Worm (Caenorhabditis elegans) whole organism, L1 larva: ENCODE data around the gene Y66D12A.1.

Experiments used
- C34B4.2 ChIP-seq: sonication (generic microtip); optimal IDR thresholded peaks from 2 replicates; lab custom pipeline; 2017; ENCODE audit warnings: mild to moderate bottlenecking, missing genetic modification characterization, missing compliant biosample characterization
- Y116A8C.19 ChIP-seq: sonication (generic microtip); optimal IDR thresholded peaks from 2 replicates; lab custom pipeline; 2016; ENCODE audit warnings: missing compliant biosample characterization, missing genetic modification characterization, borderline replicate concordance
- aha-1 ChIP-seq: fragments of 150-350 bp; optimal IDR thresholded peaks from 2 replicates; lab custom pipeline; 2014; ENCODE audit warnings: missing biosample characterization, missing genetic modification characterization
- blmp-1 ChIP-seq: fragments of 150-350 bp; optimal IDR thresholded peaks from 2 replicates; lab custom pipeline; 2014; ENCODE audit warnings: missing biosample characterization, missing genetic modification characterization
- ceh-63 ChIP-seq: fragments of 200-800 bp; sonication (Bioruptor generic); optimal IDR thresholded peaks from 2 replicates; lab custom pipeline; 2018; ENCODE audit warnings: mild to moderate bottlenecking, missing genetic modification characterization, missing compliant biosample characterization
- ceh-82 ChIP-seq, 3 experiments: fragments of 150-350 bp in 1 of 3; sonication (generic microtip) in 2 of 3; optimal IDR thresholded peaks; 2 replicates each; lab custom pipeline; 2014 to 2017; ENCODE audit warnings: missing biosample characterization in 3 of 3, missing genetic modification characterization in 3 of 3
- dpl-1 ChIP-seq, 3 experiments: fragments of 150-350 bp in 2 of 3; sonication (generic microtip) in 1 of 3; optimal IDR thresholded peaks; 2 replicates each; lab custom pipeline; 2014 to 2017; ENCODE audit warnings: missing biosample characterization in 3 of 3, missing genetic modification characterization in 3 of 3, missing genetic modification reagents in 3 of 3
- dsc-1 ChIP-seq: sonication (generic microtip); optimal IDR thresholded peaks from 2 replicates; lab custom pipeline; 2016; ENCODE audit warnings: mild to moderate bottlenecking, missing genetic modification characterization, missing compliant biosample characterization
- efl-1 ChIP-seq, 4 experiments: fragments of 150-350 bp; optimal IDR thresholded peaks in 3 of 4; peaks in 1 of 4; 1 replicate in 1 of 4; 2 replicates in 3 of 4; lab custom pipeline; 2014; ENCODE audit warnings: missing biosample characterization in 2 of 4, missing genetic modification characterization in 2 of 4, missing genetic modification reagents in 2 of 4
- egl-27 ChIP-seq, 2 experiments: fragments of 150-350 bp in 1 of 2; sonication (generic microtip); optimal IDR thresholded peaks; 3 replicates each; lab custom pipeline; 2017 to 2018; ENCODE audit warnings: missing biosample characterization in 2 of 2, missing genetic modification characterization in 2 of 2, missing genetic modification reagents in 2 of 2
- fkh-4 ChIP-seq: sonication (generic microtip); optimal IDR thresholded peaks from 2 replicates; lab custom pipeline; 2016; ENCODE audit warnings: missing compliant biosample characterization, missing genetic modification characterization, borderline replicate concordance
- fkh-8 ChIP-seq: sonication (generic microtip); optimal IDR thresholded peaks from 2 replicates; lab custom pipeline; 2016; ENCODE audit warnings: mild to moderate bottlenecking, missing genetic modification characterization, missing compliant biosample characterization
- grh-1 ChIP-seq: fragments of 200-800 bp; sonication (Bioruptor generic); IDR thresholded peaks from 2 replicates; pipeline ENCODE4 v1.3.6; 2022; ENCODE audit warnings: missing genetic modification reagents, missing genetic modification characterization, missing compliant biosample characterization
- hlh-17 ChIP-seq: fragments of 200-800 bp; sonication (Bioruptor generic); optimal IDR thresholded peaks from 2 replicates; lab custom pipeline; 2018; ENCODE audit warnings: missing genetic modification characterization, mild to moderate bottlenecking, missing compliant biosample characterization, moderate library complexity, borderline replicate concordance
- isw-1 ChIP-seq: fragments of 200-800 bp; sonication (Bioruptor generic); IDR thresholded peaks from 2 replicates; pipeline ENCODE4 v1.3.6; 2022; ENCODE audit warnings: missing genetic modification characterization, missing compliant biosample characterization
- lin-13 ChIP-seq: fragments of 150-350 bp; optimal IDR thresholded peaks from 2 replicates; lab custom pipeline; 2014; ENCODE audit warnings: missing biosample characterization, missing genetic modification reagents, missing genetic modification characterization
- lin-15B ChIP-seq: fragments of 150-350 bp; sonication (generic microtip); optimal IDR thresholded peaks from 3 replicates; lab custom pipeline; 2014; ENCODE audit warnings: missing biosample characterization, missing genetic modification characterization
- lir-3 ChIP-seq: sonication (generic microtip); optimal IDR thresholded peaks from 2 replicates; lab custom pipeline; 2016; ENCODE audit warnings: mild to moderate bottlenecking, missing genetic modification characterization, moderate library complexity, missing compliant biosample characterization; ENCODE audit not compliant: poor library complexity
- lsy-2 ChIP-seq, 2 experiments: fragments of 150-350 bp; optimal IDR thresholded peaks; 2 replicates each; lab custom pipeline; 2014; ENCODE audit warnings: missing biosample characterization in 2 of 2, missing genetic modification characterization in 2 of 2
- mdl-1 ChIP-seq, 2 experiments: fragments of 150-350 bp; optimal IDR thresholded peaks; 2 replicates each; lab custom pipeline; 2014 to 2017; ENCODE audit warnings: missing biosample characterization in 2 of 2, missing genetic modification characterization in 2 of 2, inconsistent platforms in 1 of 2
- nhr-11 ChIP-seq: fragments of 150-350 bp; optimal IDR thresholded peaks from 2 replicates; lab custom pipeline; 2014; ENCODE audit warnings: missing biosample characterization, missing genetic modification characterization
- nhr-12 ChIP-seq: sonication (generic microtip); optimal IDR thresholded peaks from 2 replicates; lab custom pipeline; 2017; ENCODE audit warnings: missing biosample characterization, missing genetic modification characterization
- nhr-28 ChIP-seq: fragments of 150-350 bp; optimal IDR thresholded peaks from 2 replicates; lab custom pipeline; 2014; ENCODE audit warnings: missing biosample characterization, missing genetic modification characterization
- nhr-71 ChIP-seq: sonication (generic microtip); optimal IDR thresholded peaks from 2 replicates; lab custom pipeline; 2016; ENCODE audit warnings: mild to moderate bottlenecking, missing genetic modification characterization, moderate library complexity, missing compliant biosample characterization
- nhr-76 ChIP-seq: sonication (generic microtip); optimal IDR thresholded peaks from 2 replicates; lab custom pipeline; 2017; ENCODE audit warnings: missing biosample characterization, missing genetic modification characterization
- nhr-84 ChIP-seq: sonication (generic microtip); optimal IDR thresholded peaks from 2 replicates; lab custom pipeline; 2017; ENCODE audit warnings: missing biosample characterization, missing genetic modification characterization
- nhr-85 ChIP-seq: sonication (generic microtip); peaks from one replicate; lab custom pipeline; 2016; ENCODE audit warnings: missing genetic modification characterization, inconsistent platforms, missing compliant biosample characterization
- pag-3 ChIP-seq: sonication (generic microtip); optimal IDR thresholded peaks from 2 replicates; lab custom pipeline; 2017; ENCODE audit warnings: missing genetic modification characterization, mild to moderate bottlenecking, missing compliant biosample characterization, antibody characterized with exemption, borderline replicate concordance; ENCODE audit not compliant: insufficient read depth
- pqm-1 ChIP-seq: sonication (generic microtip); optimal IDR thresholded peaks from 3 replicates; lab custom pipeline; 2017; ENCODE audit warnings: missing biosample characterization, missing genetic modification characterization
- skn-1 ChIP-seq: fragments of 150-350 bp; optimal IDR thresholded peaks from 2 replicates; lab custom pipeline; 2014; ENCODE audit warnings: missing biosample characterization, missing genetic modification characterization
- snpc-4 ChIP-seq: fragments of 150-350 bp; optimal IDR thresholded peaks from 2 replicates; lab custom pipeline; 2014; ENCODE audit warnings: missing biosample characterization, missing genetic modification characterization
- sox-4 ChIP-seq: sonication (generic microtip); optimal IDR thresholded peaks from 2 replicates; lab custom pipeline; 2016; ENCODE audit warnings: missing genetic modification characterization, missing compliant biosample characterization
- sptf-1 ChIP-seq: fragments of 150-350 bp; optimal IDR thresholded peaks from 2 replicates; lab custom pipeline; 2014; ENCODE audit warnings: missing biosample characterization, missing genetic modification characterization
- unc-30 ChIP-seq: sonication (generic microtip); optimal IDR thresholded peaks from 2 replicates; lab custom pipeline; 2017; ENCODE audit warnings: missing biosample characterization, missing genetic modification characterization
- unc-86 ChIP-seq: sonication (generic microtip); optimal IDR thresholded peaks from 2 replicates; lab custom pipeline; 2016; ENCODE audit warnings: missing genetic modification characterization, missing compliant biosample characterization
- vab-15 ChIP-seq: sonication (generic microtip); optimal IDR thresholded peaks from 2 replicates; lab custom pipeline; 2017; ENCODE audit warnings: missing genotype, mild to moderate bottlenecking, missing genetic modification characterization, missing compliant biosample characterization
- xbp-1 ChIP-seq: sonication (generic microtip); optimal IDR thresholded peaks from 2 replicates; lab custom pipeline; 2016; ENCODE audit warnings: missing genetic modification characterization, missing compliant biosample characterization
- zip-4 ChIP-seq: fragments of 200-800 bp; sonication (Bioruptor generic); optimal IDR thresholded peaks from 2 replicates; lab custom pipeline; 2018; ENCODE audit warnings: mild to moderate bottlenecking, missing genetic modification characterization, moderate library complexity, missing compliant biosample characterization
- ztf-11 ChIP-seq, 2 experiments: sonication (generic microtip); optimal IDR thresholded peaks; 2 replicates each; lab custom pipeline; 2016 to 2017; ENCODE audit warnings: missing genetic modification characterization in 2 of 2, missing biosample characterization in 1 of 2, missing compliant biosample characterization in 1 of 2

Y66D12A.1 gene

DNA sequence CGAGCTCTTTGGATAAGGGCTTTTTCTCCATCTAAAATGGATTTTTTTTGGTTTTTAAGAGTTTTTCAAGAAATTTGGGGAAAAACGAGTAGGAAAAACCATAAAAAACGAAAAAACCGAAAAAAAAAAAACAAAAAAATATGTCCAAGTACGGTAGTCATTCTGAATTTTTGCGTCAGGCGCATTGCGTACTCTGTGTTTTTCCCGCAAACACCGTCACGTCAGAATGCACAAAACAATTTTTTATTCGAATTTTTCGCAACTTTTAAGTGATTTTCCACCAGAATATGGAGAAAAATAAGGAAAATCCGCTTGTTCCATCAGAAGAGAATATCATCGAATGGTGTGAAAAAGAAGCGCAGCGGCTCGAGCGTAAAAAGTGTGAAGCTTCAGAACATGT lies 26.6 kb upstream of the Y66D12A.1 start, which contains the start of the genes Y66D12A.6 and ceh-92:
Gene Y66D12A.6, minus strand, starts transcription at position 31 of the 400 bp plus-strand sequence.
Gene ceh-92, plus strand, starts transcription at position 229 of the 400 bp plus-strand sequence.
- peak in 1 of 2 experiments; percentile 71 for TF ChIP-seq efl-1 (optimal IDR thresholded peaks at IDR 0.05; lab: Kevin White, UChicago)
- TF ChIP-seq efl-1 (GFP tag; optimal IDR thresholded peaks at IDR 0.05 in 1 of 2; lab: Kevin White, UChicago): peak; percentile 9 to 66
- no peak for TF ChIP-seq dsc-1 (tag; lab: Kevin White, UChicago)
- no peak for TF ChIP-seq nhr-12 (tag; lab: Kevin White, UChicago)
- peak; percentile 20 for TF ChIP-seq nhr-85 (tag; lab: Kevin White, UChicago)
- TF ChIP-seq hlh-17 (GFP tag; lab: Kevin White, UChicago): no peak
- no peak for TF ChIP-seq grh-1 (GFP tag; lab: Robert Waterston, UW)
- TF ChIP-seq lin-13 (GFP tag; lab: Kevin White, UChicago): no peak
- no peak for TF ChIP-seq Y116A8C.19 (tag; lab: Kevin White, UChicago)
- no peak for TF ChIP-seq egl-27 (tag; optimal IDR thresholded peaks at IDR 0.05; lab: Kevin White, UChicago)
- TF ChIP-seq xbp-1 (tag; lab: Kevin White, UChicago): no peak
- TF ChIP-seq lir-3 (tag; lab: Kevin White, UChicago): no peak

DNA sequence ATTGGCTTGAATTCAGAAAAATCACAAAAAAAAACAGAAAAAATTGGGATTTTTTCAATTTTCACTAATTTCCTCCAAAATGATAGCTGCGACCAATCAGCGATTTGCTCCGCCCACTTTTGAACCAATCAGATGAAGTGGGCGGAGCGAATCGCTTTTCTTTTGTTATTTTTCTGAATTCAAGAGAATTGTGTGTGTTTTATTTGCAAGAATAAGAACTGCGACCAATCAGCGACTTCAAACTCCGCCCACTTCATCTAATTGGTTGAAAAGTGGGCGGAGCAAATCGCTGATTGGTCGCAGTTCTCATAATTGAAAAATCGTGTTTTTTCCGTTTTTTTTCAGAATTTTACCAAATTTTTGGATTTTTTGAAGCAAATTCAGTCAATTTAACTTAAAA lies 25.4 kb upstream of the Y66D12A.1 start:
- TF ChIP-seq ztf-11 (tag; optimal IDR thresholded peaks at IDR 0.05; lab: Kevin White, UChicago) (no peak), fkh-8 (tag; lab: Kevin White, UChicago) (no peak), lin-15B (tag; lab: Kevin White, UChicago) (no peak), efl-1 (optimal IDR thresholded peaks at IDR 0.05; lab: Kevin White, UChicago) (no peak), efl-1 (GFP tag; optimal IDR thresholded peaks at IDR 0.05 in 1 of 2; lab: Kevin White, UChicago) (no peak), nhr-84 (no peak), dsc-1 (tag; lab: Kevin White, UChicago) (no peak), aha-1 (tag; lab: Kevin White, UChicago) (no peak), lsy-2 (tag; optimal IDR thresholded peaks at IDR 0.05; lab: Kevin White, UChicago) (no peak), grh-1 (GFP tag; lab: Robert Waterston, UW) (no peak), sptf-1 (no peak), isw-1 (GFP tag; lab: Robert Waterston, UW) (no peak), nhr-76 (tag; lab: Kevin White, UChicago) (no peak), ceh-82 (tag; optimal IDR thresholded peaks at IDR 0.05; lab: Kevin White, UChicago) (no peak), lin-13 (GFP tag; lab: Kevin White, UChicago) (no peak), ceh-63 (GFP tag; lab: Kevin White, UChicago) (no peak), sox-4 (tag; lab: Kevin White, UChicago) (no peak)
- TF ChIP-seq, all 84 proteins: peak for 0

DNA sequence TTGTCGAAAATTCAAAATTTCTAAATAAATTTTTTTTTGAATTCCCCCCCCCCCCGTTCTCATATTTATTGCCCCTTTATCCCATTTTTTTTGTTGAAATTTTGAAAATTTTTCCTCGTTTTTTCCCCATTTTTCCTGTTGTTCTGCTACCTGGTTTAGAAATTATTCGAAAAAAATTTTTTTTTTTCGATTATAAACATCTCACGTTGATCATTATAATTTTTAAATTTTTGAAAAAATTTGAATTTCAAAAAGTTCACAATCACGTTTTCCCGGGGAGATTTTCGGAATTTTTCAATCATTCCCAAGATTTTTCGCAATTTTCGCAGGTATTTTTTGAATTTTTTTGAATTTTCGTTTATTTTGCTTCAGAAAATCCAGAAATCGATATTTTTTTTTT lies 19.1 kb upstream of the Y66D12A.1 start, which contains the start of gene Y66D12A.3:
Gene Y66D12A.3, plus strand, starts transcription at position 301 of the 400 bp plus-strand sequence.
- TF ChIP-seq fkh-4 (tag; lab: Kevin White, UChicago): no peak
- no peak for TF ChIP-seq zip-4 (GFP tag; lab: Kevin White, UChicago)
- no peak for TF ChIP-seq pqm-1
- TF ChIP-seq nhr-71 (tag; lab: Kevin White, UChicago): no peak
- no peak for TF ChIP-seq pag-3 (tag; lab: Kevin White, UChicago)
- TF ChIP-seq mdl-1 (tag; optimal IDR thresholded peaks at IDR 0.05; lab: Kevin White, UChicago): no peak
- no peak for TF ChIP-seq skn-1 (tag; lab: Kevin White, UChicago)
- TF ChIP-seq C34B4.2 (tag; lab: Kevin White, UChicago): no peak
- no peak for TF ChIP-seq dpl-1 (GFP tag; optimal IDR thresholded peaks at IDR 0.05; lab: Kevin White, UChicago)
- no peak for TF ChIP-seq snpc-4
- no peak for TF ChIP-seq vab-15 (tag; lab: Kevin White, UChicago)
- TF ChIP-seq nhr-11 (tag; lab: Kevin White, UChicago): no peak
- no peak for TF ChIP-seq unc-30
- no peak for TF ChIP-seq nhr-28 (tag; lab: Kevin White, UChicago)
- TF ChIP-seq blmp-1: no peak
- no peak for TF ChIP-seq unc-86 (tag; lab: Kevin White, UChicago)
